Comparison of ENCODE assay signal across 1 fruit fly cellular context in genomic region chr2L:5804077-5804476, dm6.
TF ChIP-seq lines count a peak whose summit lies in the region.

No protein-coding gene starts in this region.

TF ChIP-seq in whole organism, embryonic, 481 proteins besides CTCF, POLR2A, EP300 and RAD21 (continued from another document):
- peak; percentile 29 for TF ChIP-seq Blimp-1 (GFP tag; optimal IDR thresholded peaks at IDR 0.05; lab: Kevin White, UChicago)
- TF ChIP-seq az2 (GFP tag; optimal IDR thresholded peaks at IDR 0.05; lab: Kevin White, UChicago), result no peak
- TF ChIP-seq Nf-YC (tag; optimal IDR thresholded peaks at IDR 0.05; lab: Kevin White, UChicago), result no peak
- TF ChIP-seq pros (GFP tag; optimal IDR thresholded peaks at IDR 0.05; lab: Kevin White, UChicago), result no peak
- peak in 1 of 2 experiments; percentile 11 for TF ChIP-seq Pdp1 (GFP tag; optimal IDR thresholded peaks at IDR 0.05; lab: Kevin White, UChicago)
- no peak for TF ChIP-seq CG15073 (GFP tag; optimal IDR thresholded peaks at IDR 0.05; lab: Kevin White, UChicago)
- peak; percentile 4 for TF ChIP-seq CG17829 (tag; optimal IDR thresholded peaks at IDR 0.05; lab: Kevin White, UChicago)
- TF ChIP-seq gcm2 (GFP tag; optimal IDR thresholded peaks at IDR 0.05; lab: Kevin White, UChicago), result no peak
- TF ChIP-seq vfl (GFP tag; optimal IDR thresholded peaks at IDR 0.05; lab: Kevin White, UChicago), result no peak
- peak; percentile 6 for TF ChIP-seq CG11504 (tag; optimal IDR thresholded peaks at IDR 0.05; lab: Kevin White, UChicago)
- no peak for TF ChIP-seq CG12942 (GFP tag; optimal IDR thresholded peaks at IDR 0.05; lab: Kevin White, UChicago)
- TF ChIP-seq vvl (GFP tag; IDR thresholded peaks at IDR 0.05; lab: Robert Waterston, UW), result peak; percentile 18; the same call in 1 of the 2 replicates
- TF ChIP-seq Sox102F (GFP tag; optimal IDR thresholded peaks at IDR 0.05; lab: Kevin White, UChicago), result no peak
- TF ChIP-seq dpn (GFP tag; optimal IDR thresholded peaks at IDR 0.05; lab: Kevin White, UChicago), result no peak
- peak; percentile 2 for TF ChIP-seq CG3281 (GFP tag; optimal IDR thresholded peaks at IDR 0.05; lab: Kevin White, UChicago)
- TF ChIP-seq CG11696 (GFP tag; IDR thresholded peaks at IDR 0.05; lab: Robert Waterston, UW), result peak; percentile 91
- no peak for TF ChIP-seq CG6813 (GFP tag; optimal IDR thresholded peaks at IDR 0.05; lab: Kevin White, UChicago)
- no peak for TF ChIP-seq nau (GFP tag; optimal IDR thresholded peaks at IDR 0.05; lab: Kevin White, UChicago)
- TF ChIP-seq salm (tag; optimal IDR thresholded peaks at IDR 0.05; lab: Kevin White, UChicago), result no peak
TF ChIP-seq in whole organism, embryonic: peak in this region for 12.
